Fruit fly (Drosophila melanogaster) whole organism, pupa: ENCODE results near the gene Pmi.

Experiments
- CG10348 ChIP-seq: fragments of 200-800 bp; sonication (Bioruptor generic); IDR thresholded peaks from 2 replicates; pipeline ENCODE4 v1.3.6; 2022; ENCODE audit warnings: missing biosample characterization, missing genetic modification characterization
- CG14655 ChIP-seq: fragments of 200-800 bp; sonication (Bioruptor generic); optimal IDR thresholded peaks from 3 replicates; lab custom pipeline; 2017; ENCODE audit warnings: mild to moderate bottlenecking, missing biosample characterization, missing genetic modification reagents, missing genetic modification characterization
- CG15710 ChIP-seq: fragments of 200-800 bp; sonication (Bioruptor generic); optimal IDR thresholded peaks from 2 replicates; lab custom pipeline; 2018; ENCODE audit warnings: missing biosample characterization, mild to moderate bottlenecking, missing genetic modification characterization, moderate library complexity
- CG17806 ChIP-seq: fragments of 200-800 bp; sonication (Bioruptor generic); optimal IDR thresholded peaks from 2 replicates; lab custom pipeline; 2018; ENCODE audit warnings: missing biosample characterization, mild to moderate bottlenecking, missing genetic modification characterization, moderate library complexity
- CG4496 ChIP-seq: fragments of 200-800 bp; sonication (Bioruptor generic); IDR thresholded peaks from 3 replicates; pipeline ENCODE4 v1.3.6; 2022; ENCODE audit warnings: missing biosample characterization, missing genetic modification characterization
- CG8301 ChIP-seq: fragments of 200-800 bp; sonication (Bioruptor generic); optimal IDR thresholded peaks from 2 replicates; lab custom pipeline; 2018; ENCODE audit warnings: missing biosample characterization, mild to moderate bottlenecking, missing genetic modification characterization
- D1 ChIP-seq: fragments of 200-800 bp; sonication (Bioruptor generic); optimal IDR thresholded peaks from 2 replicates; lab custom pipeline; 2018; ENCODE audit warnings: missing biosample characterization, mild to moderate bottlenecking, missing genetic modification characterization, moderate library complexity
- EcR ChIP-seq: fragments of 200-800 bp; sonication (Bioruptor generic); optimal IDR thresholded peaks from 3 replicates; lab custom pipeline; 2019; ENCODE audit warnings: missing biosample characterization, missing genetic modification characterization, mild to moderate bottlenecking, moderate library complexity, missing genetic modification reagents
- Pif1A ChIP-seq: fragments of 200-800 bp; sonication (Bioruptor generic); optimal IDR thresholded peaks from 3 replicates; lab custom pipeline; 2016; ENCODE audit warnings: missing biosample characterization, missing genetic modification characterization
- Pif1B ChIP-seq: fragments of 200-800 bp; sonication (Bioruptor generic); optimal IDR thresholded peaks from 3 replicates; lab custom pipeline; 2016; ENCODE audit warnings: missing biosample characterization, missing genetic modification characterization
- Snoo ChIP-seq: fragments of 200-800 bp; sonication (Bioruptor generic); optimal IDR thresholded peaks from 3 replicates; lab custom pipeline; 2017; ENCODE audit warnings: missing biosample characterization, mild to moderate bottlenecking, missing genetic modification characterization, inconsistent platforms
- fd96Ca ChIP-seq: fragments of 200-800 bp; sonication (Bioruptor generic); IDR thresholded peaks from 3 replicates; pipeline ENCODE4 v1.3.6; 2022; ENCODE audit warnings: missing biosample characterization, missing genetic modification characterization
- gl ChIP-seq: fragments of 200-800 bp; sonication (Bioruptor generic); optimal IDR thresholded peaks from 2 replicates; lab custom pipeline; 2018; ENCODE audit warnings: missing biosample characterization, mild to moderate bottlenecking, missing genetic modification characterization
- rn ChIP-seq: fragments of 200-800 bp; sonication (Bioruptor generic); IDR thresholded peaks from 2 replicates; pipeline ENCODE4 v1.3.6; 2022; ENCODE audit warnings: missing biosample characterization, missing genetic modification characterization

- TF ChIP-seq fd96Ca (GFP tag; lab: Robert Waterston, UW), result no peak
- TF ChIP-seq CG17806 (tag; lab: Kevin White, UChicago), result no peak
- no peak for TF ChIP-seq CG4496
- TF ChIP-seq Pif1A, result no peak
- TF ChIP-seq EcR (GFP tag; lab: Kevin White, UChicago), result no peak
- TF ChIP-seq rn (GFP tag; lab: Robert Waterston, UW), result no peak
- no peak for TF ChIP-seq CG10348 (GFP tag; lab: Robert Waterston, UW)
- TF ChIP-seq Pif1B, result no peak
- TF ChIP-seq D1 (tag; lab: Kevin White, UChicago), result no peak
- no peak for TF ChIP-seq CG15710 (tag; lab: Kevin White, UChicago)
- no peak for TF ChIP-seq CG14655 (GFP tag; lab: Kevin White, UChicago)
- no peak for TF ChIP-seq gl
- TF ChIP-seq Snoo (tag; lab: Kevin White, UChicago), result no peak
- TF ChIP-seq CG8301, result no peak
Measured at dm6 chr3L:5777114-5777513, 2.7 kb upstream of the Pmi start, which contains the start of gene vito.
